Fruit fly (Drosophila melanogaster): ENCODE data around the gene CG13251.
A peak's percentile ranks its signal among the peaks of the same experiment; 100 is the strongest.

The CG13251 gene

DNA sequence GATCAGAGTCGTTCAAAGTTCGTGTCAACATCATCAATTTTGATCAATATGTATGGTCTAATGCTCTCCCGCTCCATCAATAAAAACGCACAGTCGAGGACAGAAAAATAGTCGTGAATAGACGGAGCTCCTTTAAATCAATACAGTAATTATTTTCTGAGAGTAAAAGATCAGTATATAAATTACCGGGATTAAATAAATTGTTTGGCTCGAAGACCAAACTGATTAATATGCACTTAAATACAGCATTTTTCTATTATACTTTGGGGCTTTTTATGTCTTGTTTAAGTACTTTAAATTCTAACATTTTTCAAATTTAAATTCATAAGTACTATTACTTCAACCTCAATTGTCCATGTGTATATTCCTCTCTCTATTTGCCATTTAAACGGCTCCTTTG lies 2.5 kb upstream of the CG13251 start (continued):
- TF ChIP-seq Mes4 (GFP tag; optimal IDR thresholded peaks at IDR 0.05), result peak; percentile 17
- peak; percentile 7 for TF ChIP-seq CG10274 (GFP tag; optimal IDR thresholded peaks at IDR 0.05)
- peak; percentile 15 for TF ChIP-seq CG17568 (GFP tag; optimal IDR thresholded peaks at IDR 0.05)
- TF ChIP-seq ken (GFP tag; IDR thresholded peaks at IDR 0.05), result no peak
- TF ChIP-seq Myb (GFP tag; optimal IDR thresholded peaks at IDR 0.05), result peak; percentile 17
- TF ChIP-seq CG14710 (tag; optimal IDR thresholded peaks at IDR 0.05), result peak; percentile 58
- no peak for TF ChIP-seq CG34376 (GFP tag; optimal IDR thresholded peaks at IDR 0.05)
- TF ChIP-seq Sox100B (GFP tag; optimal IDR thresholded peaks at IDR 0.05), result peak; percentile 62
- peak; percentile 46 for TF ChIP-seq CG8388 (GFP tag; optimal IDR thresholded peaks at IDR 0.05)
- TF ChIP-seq en (GFP tag; optimal IDR thresholded peaks at IDR 0.05), result peak; percentile 14
- TF ChIP-seq Hmr (GFP tag; optimal IDR thresholded peaks at IDR 0.05), result peak; percentile 46
- TF ChIP-seq z (GFP tag; IDR thresholded peaks at IDR 0.05), result no peak
- TF ChIP-seq CG17385 (GFP tag; optimal IDR thresholded peaks at IDR 0.05), result peak; percentile 59
- TF ChIP-seq CG2120 (GFP tag; optimal IDR thresholded peaks at IDR 0.05), result peak; percentile 48
- TF ChIP-seq amos (GFP tag; IDR thresholded peaks at IDR 0.05; ENCODE audit: partially characterized antibody), result no peak
- TF ChIP-seq chif (GFP tag; optimal IDR thresholded peaks at IDR 0.05), result peak; percentile 41 to 58
- TF ChIP-seq CG6254 (GFP tag; optimal IDR thresholded peaks at IDR 0.05), result peak; percentile 50
- peak; percentile 72 for TF ChIP-seq ac (GFP tag; optimal IDR thresholded peaks at IDR 0.05)
- TF ChIP-seq CG10147 (GFP tag; optimal IDR thresholded peaks at IDR 0.05), result peak; percentile 55
- peak in 1 of 3 experiments; percentile 80 for TF ChIP-seq lola (GFP tag; optimal IDR thresholded peaks at IDR 0.05)
- TF ChIP-seq onecut (GFP tag; IDR thresholded peaks at IDR 0.05), result 0 out of 2 replicates have a peak, but pooled peaks have one; percentile 14
- no peak for TF ChIP-seq CG13287 (GFP tag; IDR thresholded peaks at IDR 0.05; ENCODE audit: partially characterized antibody)
- TF ChIP-seq tgo (GFP tag; IDR thresholded peaks at IDR 0.05), result peak; percentile 41; the same call in 2 of the 3 replicates
- TF ChIP-seq Atf3 (GFP tag; optimal IDR thresholded peaks at IDR 0.05), result peak; percentile 26
- TF ChIP-seq crp (GFP tag; optimal IDR thresholded peaks at IDR 0.05), result no peak
- peak; percentile 73 for TF ChIP-seq CG11504 (tag; optimal IDR thresholded peaks at IDR 0.05)
- peak; percentile 35 for TF ChIP-seq Hsf (GFP tag; optimal IDR thresholded peaks at IDR 0.05)
- TF ChIP-seq klu (GFP tag; IDR thresholded peaks at IDR 0.05), result no peak
- peak; percentile 44; the same call in 1 of the 3 replicates for TF ChIP-seq CG11695 (GFP tag; IDR thresholded peaks at IDR 0.05)
- peak; percentile 50 for TF ChIP-seq Rfx (GFP tag; IDR thresholded peaks at IDR 0.05)
- peak; percentile 49 for TF ChIP-seq fd102C (GFP tag; optimal IDR thresholded peaks at IDR 0.05)
- TF ChIP-seq Bteb2 (GFP tag; optimal IDR thresholded peaks at IDR 0.05), result peak; percentile 43

DNA sequence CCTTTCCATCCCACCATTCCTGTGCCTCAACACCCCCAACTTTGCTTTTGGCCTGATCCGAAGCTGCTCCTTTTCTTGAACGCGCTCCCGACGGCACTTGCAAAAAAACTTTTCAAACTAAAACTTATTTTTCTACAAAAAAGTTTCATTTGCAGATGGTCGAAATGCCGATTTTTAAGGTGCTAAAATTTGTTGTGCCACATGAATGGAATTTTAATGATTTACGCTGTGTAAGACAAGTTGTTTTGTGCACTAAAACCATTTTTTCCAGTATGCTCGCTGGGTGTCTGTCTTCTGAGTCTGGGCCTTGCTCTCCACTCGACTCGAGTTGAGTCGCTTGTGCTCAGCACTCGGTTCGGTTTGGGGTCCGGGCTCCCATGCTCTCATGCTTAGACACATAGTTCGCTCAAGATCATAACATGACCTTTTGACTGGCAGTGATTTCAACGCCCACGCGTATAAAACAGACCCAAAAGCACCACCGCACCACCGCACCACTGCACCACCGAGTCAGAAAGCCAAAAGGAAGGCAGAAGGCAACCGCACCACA lies 1.3 kb upstream of the CG13251 start:
- peak; percentile 71 for TF ChIP-seq z (GFP tag; IDR thresholded peaks at IDR 0.05)
- no peak for TF ChIP-seq mld (GFP tag; IDR thresholded peaks at IDR 0.05; ENCODE audit: partially characterized antibody)
- TF ChIP-seq dysf (GFP tag; IDR thresholded peaks at IDR 0.05), result no peak
- no peak for TF ChIP-seq CG7987 (GFP tag; optimal IDR thresholded peaks at IDR 0.05)
- TF ChIP-seq NC2β (GFP tag; optimal IDR thresholded peaks at IDR 0.05), result no peak
- TF ChIP-seq her (GFP tag; optimal IDR thresholded peaks at IDR 0.05), result no peak
- TF ChIP-seq odd (GFP tag; optimal IDR thresholded peaks at IDR 0.05), result no peak
- 0 out of 3 replicates have a peak, but pooled peaks have one; percentile 10 for TF ChIP-seq ci (GFP tag; IDR thresholded peaks at IDR 0.05)
- no peak for TF ChIP-seq BtbVII (GFP tag; optimal IDR thresholded peaks at IDR 0.05)
- no peak for TF ChIP-seq fd3F (GFP tag; optimal IDR thresholded peaks at IDR 0.05)
- TF ChIP-seq Ets65A (GFP tag), result peak; percentile 80
- TF ChIP-seq Tbp (GFP tag; optimal IDR thresholded peaks at IDR 0.05), result no peak
- TF ChIP-seq CG15011 (GFP tag; optimal IDR thresholded peaks at IDR 0.05), result no peak
- no peak for TF ChIP-seq gt (GFP tag; IDR thresholded peaks at IDR 0.05)
- no peak for TF ChIP-seq Fer1 (GFP tag; optimal IDR thresholded peaks at IDR 0.05)
- TF ChIP-seq yki (optimal IDR thresholded peaks at IDR 0.05), result no peak
- no peak for TF ChIP-seq trem (tag; optimal IDR thresholded peaks at IDR 0.05)
- no peak for TF ChIP-seq CG14965 (GFP tag; optimal IDR thresholded peaks at IDR 0.05; ENCODE audit: borderline replicate concordance)
- TF ChIP-seq tup (GFP tag; optimal IDR thresholded peaks at IDR 0.05), result no peak
- no peak for TF ChIP-seq CG4707 (GFP tag; optimal IDR thresholded peaks at IDR 0.05)
